Worm (Caenorhabditis elegans) whole organism, L4 larva: ENCODE data around the gene sra-27.

Experiments used
- aha-1 ChIP-seq: fragments of 150-350 bp; peaks from one replicate; lab custom pipeline; 2014; ENCODE audit warnings: missing biosample characterization, missing genetic modification characterization
- ceh-20 ChIP-seq: fragments of 200-800 bp; sonication (Bioruptor generic); IDR thresholded peaks from 2 replicates; pipeline ENCODE4 v1.3.6; 2022; ENCODE audit warnings: missing genetic modification reagents, missing genetic modification characterization, missing compliant biosample characterization
- ces-1 ChIP-seq: fragments of 150-350 bp; sonication (generic microtip); optimal IDR thresholded peaks from 4 replicates; lab custom pipeline; 2014; ENCODE audit warnings: missing biosample characterization, missing genetic modification reagents, missing genetic modification characterization
- dmd-6 ChIP-seq: fragments of 200-800 bp; sonication (Bioruptor generic); IDR thresholded peaks from 2 replicates; pipeline ENCODE4 v1.3.6; 2022; ENCODE audit warnings: missing genetic modification reagents, missing genetic modification characterization, missing compliant biosample characterization
- lin-39 ChIP-seq: fragments of 150-350 bp; optimal IDR thresholded peaks from 2 replicates; lab custom pipeline; 2014; ENCODE audit warnings: missing biosample characterization, missing genetic modification reagents, missing genetic modification characterization
- nhr-48 ChIP-seq: sonication (generic microtip); optimal IDR thresholded peaks from 2 replicates; lab custom pipeline; 2016; ENCODE audit warnings: mild to moderate bottlenecking, missing genetic modification characterization, missing compliant biosample characterization

ce11 chrII:6566628-6567180 is 2.1 kb upstream of the sra-27 start, which contains the start of the genes F18C5.5 and F18C5.9:
- TF ChIP-seq aha-1 (tag; lab: Kevin White, UChicago): no peak
- TF ChIP-seq lin-39 (tag; lab: Kevin White, UChicago): no peak
- TF ChIP-seq nhr-48: no peak
- no peak for TF ChIP-seq ces-1
- no peak for TF ChIP-seq dmd-6
- no peak for TF ChIP-seq ceh-20 (GFP tag; lab: Robert Waterston, UW)
